Worm (Caenorhabditis elegans): ENCODE results near the gene cal-5.

- no peak for TF ChIP-seq ceh-79 (tag; optimal IDR thresholded peaks at IDR 0.05)
- no peak for TF ChIP-seq F52B5.7 (tag; optimal IDR thresholded peaks at IDR 0.05)
- TF ChIP-seq ztf-28 (GFP tag; IDR thresholded peaks at IDR 0.05): no peak
- TF ChIP-seq aptf-2 (GFP tag; conservative IDR thresholded peaks at IDR 0.05): no peak
- TF ChIP-seq rec-8 (tag; optimal IDR thresholded peaks at IDR 0.05): no peak
- no peak for TF ChIP-seq nfya-1 (tag; optimal IDR thresholded peaks at IDR 0.05; ENCODE audit: borderline replicate concordance, insufficient read depth)
- TF ChIP-seq ceh-91 (GFP tag; IDR thresholded peaks at IDR 0.05): no peak
- TF ChIP-seq snpc-1.3 (tag; optimal IDR thresholded peaks at IDR 0.05; ENCODE audit: insufficient read depth): no peak
These were observed 44.0 kb upstream of the cal-5 start for ce11 chrX:5121789-5122188.
